Worm (Caenorhabditis elegans) whole organism, L4 larva: ENCODE measurements around the gene F41E7.6.

Source experiments
- F10B5.3 ChIP-seq: sonication (generic microtip); optimal IDR thresholded peaks from 2 replicates; lab custom pipeline; 2016; ENCODE audit warnings: mild to moderate bottlenecking, missing genetic modification characterization, missing compliant biosample characterization
- F37D6.2 ChIP-seq: sonication (generic microtip); optimal IDR thresholded peaks from 2 replicates; lab custom pipeline; 2016; ENCODE audit warnings: mild to moderate bottlenecking, missing genetic modification characterization, missing compliant biosample characterization
- T20F7.1 ChIP-seq: fragments of 200-800 bp; sonication (Bioruptor generic); optimal IDR thresholded peaks from 2 replicates; lab custom pipeline; 2018; ENCODE audit warnings: mild to moderate bottlenecking, missing genetic modification characterization, missing compliant biosample characterization
- T26A8.4 ChIP-seq: fragments of 200-800 bp; sonication (Bioruptor generic); IDR thresholded peaks from 2 replicates; pipeline ENCODE4 v1.3.6; 2022; ENCODE audit warnings: missing genetic modification characterization, missing compliant biosample characterization
- ZK337.2 ChIP-seq: fragments of 200-800 bp; sonication (Bioruptor generic); IDR thresholded peaks from 2 replicates; pipeline ENCODE4 v1.3.6; 2022; ENCODE audit warnings: missing genetic modification reagents, missing genetic modification characterization, missing compliant biosample characterization
- aha-1 ChIP-seq: fragments of 150-350 bp; peaks from one replicate; lab custom pipeline; 2014; ENCODE audit warnings: missing biosample characterization, missing genetic modification characterization
- ceh-32 ChIP-seq: sonication (generic microtip); optimal IDR thresholded peaks from 2 replicates; lab custom pipeline; 2016; ENCODE audit warnings: mild to moderate bottlenecking, missing genetic modification characterization, missing compliant biosample characterization; ENCODE audit not compliant: poor library complexity
- ceh-62 ChIP-seq: sonication (generic microtip); optimal IDR thresholded peaks from 2 replicates; lab custom pipeline; 2017; ENCODE audit warnings: missing biosample characterization, missing genetic modification characterization
- daf-16 ChIP-seq, 3 experiments: sonication (generic microtip); optimal IDR thresholded peaks; 2 replicates each; lab custom pipeline; 2016 to 2017; ENCODE audit warnings: missing genetic modification characterization in 3 of 3, missing genetic modification reagents in 3 of 3, mild to moderate bottlenecking in 2 of 3, missing compliant biosample characterization in 2 of 3, missing biosample characterization in 1 of 3, moderate library complexity in 1 of 3
- dmd-6 ChIP-seq: fragments of 200-800 bp; sonication (Bioruptor generic); IDR thresholded peaks from 2 replicates; pipeline ENCODE4 v1.3.6; 2022; ENCODE audit warnings: missing genetic modification reagents, missing genetic modification characterization, missing compliant biosample characterization
- dve-1 ChIP-seq: sonication (generic microtip); optimal IDR thresholded peaks from 2 replicates; lab custom pipeline; 2017; ENCODE audit warnings: antibody characterized with exemption, mild to moderate bottlenecking, missing genetic modification characterization, missing compliant biosample characterization; ENCODE audit not compliant: insufficient read depth
- egl-27 ChIP-seq: sonication (generic microtip); optimal IDR thresholded peaks from 3 replicates; lab custom pipeline; 2017; ENCODE audit warnings: missing biosample characterization, missing genetic modification reagents, missing genetic modification characterization
- fkh-10 ChIP-seq: fragments of 150-350 bp; optimal IDR thresholded peaks from 2 replicates; lab custom pipeline; 2014; ENCODE audit warnings: missing biosample characterization, missing genetic modification reagents, missing genetic modification characterization
- gei-8 ChIP-seq: fragments of 200-800 bp; sonication (Bioruptor generic); optimal IDR thresholded peaks from 2 replicates; lab custom pipeline; 2018; ENCODE audit warnings: mild to moderate bottlenecking, missing genetic modification characterization, missing compliant biosample characterization
- hlh-11 ChIP-seq: fragments of 200-800 bp; sonication (Bioruptor generic); optimal IDR thresholded peaks from 2 replicates; lab custom pipeline; 2018; ENCODE audit warnings: mild to moderate bottlenecking, missing genetic modification characterization, missing compliant biosample characterization
- lin-1 ChIP-seq: fragments of 200-800 bp; sonication (Bioruptor generic); IDR thresholded peaks from 2 replicates; pipeline ENCODE4 v1.3.6; 2022; ENCODE audit warnings: missing genetic modification reagents, missing genetic modification characterization, missing compliant biosample characterization
- lin-38 ChIP-seq: fragments of 200-800 bp; sonication (Bioruptor generic); IDR thresholded peaks from 2 replicates; pipeline ENCODE4 v1.3.6; 2022; ENCODE audit warnings: missing genetic modification reagents, missing genetic modification characterization, missing compliant biosample characterization
- madf-5 ChIP-seq, 2 experiments: fragments of 200-800 bp; sonication (Bioruptor generic); IDR thresholded peaks; 2 replicates each; pipeline ENCODE4 v1.3.6; 2022; ENCODE audit warnings: missing compliant biosample characterization in 2 of 2, missing genetic modification characterization in 2 of 2
- mdl-1 ChIP-seq, 2 experiments: fragments of 150-350 bp in 1 of 2; sonication (generic microtip) in 1 of 2; optimal IDR thresholded peaks; 2 replicates each; lab custom pipeline; 2014 to 2017; ENCODE audit warnings: missing biosample characterization in 2 of 2, missing genetic modification characterization in 2 of 2
- mep-1 ChIP-seq: fragments of 150-350 bp; sonication (generic microtip); optimal IDR thresholded peaks from 3 replicates; lab custom pipeline; 2014; ENCODE audit warnings: missing biosample characterization, missing genetic modification characterization
- mxl-2 ChIP-seq: fragments of 200-800 bp; sonication (Bioruptor generic); conservative IDR thresholded peaks from 2 replicates; pipeline ENCODE4 v1.3.6; 2022; ENCODE audit warnings: missing genetic modification reagents, missing genetic modification characterization, missing compliant biosample characterization
- mxl-3 ChIP-seq: fragments of 200-800 bp; sonication (Bioruptor generic); optimal IDR thresholded peaks from 2 replicates; lab custom pipeline; 2018; ENCODE audit warnings: mild to moderate bottlenecking, missing genetic modification characterization, missing compliant biosample characterization
- nhr-10 ChIP-seq: fragments of 150-350 bp; optimal IDR thresholded peaks from 2 replicates; lab custom pipeline; 2014; ENCODE audit warnings: missing biosample characterization, missing genetic modification characterization
- nhr-41 ChIP-seq: fragments of 200-800 bp; sonication (Bioruptor generic); IDR thresholded peaks from 2 replicates; pipeline ENCODE4 v1.3.6; 2022; ENCODE audit warnings: missing genetic modification reagents, missing genetic modification characterization, missing compliant biosample characterization
- pha-4 ChIP-seq, 2 experiments: fragments of 150-350 bp in 1 of 2; fragments of 200-800 bp in 1 of 2; sonication (Bioruptor generic) in 1 of 2; IDR thresholded peaks in 1 of 2; optimal IDR thresholded peaks in 1 of 2; 2 replicates each; pipeline versions ENCODE4 v1.3.6 to Lab custom; 2014 to 2022; ENCODE audit warnings: missing genetic modification characterization in 2 of 2, missing genetic modification reagents in 2 of 2, missing biosample characterization in 1 of 2, missing compliant biosample characterization in 1 of 2
- php-3 ChIP-seq: fragments of 200-800 bp; sonication (Bioruptor generic); IDR thresholded peaks from 2 replicates; pipeline ENCODE4 v1.3.6; 2022; ENCODE audit warnings: missing genetic modification reagents, missing genetic modification characterization, missing compliant biosample characterization
- pqm-1 ChIP-seq: sonication (generic microtip); optimal IDR thresholded peaks from 2 replicates; lab custom pipeline; 2017; ENCODE audit warnings: missing biosample characterization, missing genetic modification characterization
- saeg-2 ChIP-seq: fragments of 200-800 bp; sonication (Bioruptor generic); IDR thresholded peaks from 2 replicates; pipeline ENCODE4 v1.3.6; 2022; ENCODE audit warnings: missing genetic modification reagents, missing genetic modification characterization, missing compliant biosample characterization
- set-16 ChIP-seq: fragments of 200-800 bp; sonication (Bioruptor generic); IDR thresholded peaks from 2 replicates; pipeline ENCODE4 v1.3.6; 2022; ENCODE audit warnings: missing genetic modification reagents, missing genetic modification characterization, missing compliant biosample characterization
- snpc-4 ChIP-seq: fragments of 150-350 bp; optimal IDR thresholded peaks from 2 replicates; lab custom pipeline; 2014; ENCODE audit warnings: missing biosample characterization, missing genetic modification characterization
- tra-1 ChIP-seq: fragments of 200-800 bp; sonication (Bioruptor generic); IDR thresholded peaks from 2 replicates; pipeline ENCODE4 v1.3.6; 2022; ENCODE audit warnings: missing genetic modification reagents, missing genetic modification characterization, missing compliant biosample characterization
- unc-39 ChIP-seq: sonication (generic microtip); optimal IDR thresholded peaks from 2 replicates; lab custom pipeline; 2017; ENCODE audit warnings: missing biosample characterization, missing genetic modification characterization
- unc-62 ChIP-seq, 3 experiments: fragments of 150-350 bp in 1 of 3; sonication (generic microtip); optimal IDR thresholded peaks in 2 of 3; peaks in 1 of 3; 1 replicate in 1 of 3; 2 replicates in 2 of 3; lab custom pipeline; 2014 to 2017; ENCODE audit warnings: missing biosample characterization in 3 of 3, missing genetic modification characterization in 3 of 3, missing genetic modification reagents in 3 of 3, missing genotype in 1 of 3
- zfp-3 ChIP-seq: fragments of 200-800 bp; sonication (Bioruptor generic); conservative IDR thresholded peaks from 2 replicates; pipeline ENCODE4 v1.3.6; 2022; ENCODE audit warnings: missing genetic modification reagents, missing genetic modification characterization, missing compliant biosample characterization

The F41E7.6 gene

DNA sequence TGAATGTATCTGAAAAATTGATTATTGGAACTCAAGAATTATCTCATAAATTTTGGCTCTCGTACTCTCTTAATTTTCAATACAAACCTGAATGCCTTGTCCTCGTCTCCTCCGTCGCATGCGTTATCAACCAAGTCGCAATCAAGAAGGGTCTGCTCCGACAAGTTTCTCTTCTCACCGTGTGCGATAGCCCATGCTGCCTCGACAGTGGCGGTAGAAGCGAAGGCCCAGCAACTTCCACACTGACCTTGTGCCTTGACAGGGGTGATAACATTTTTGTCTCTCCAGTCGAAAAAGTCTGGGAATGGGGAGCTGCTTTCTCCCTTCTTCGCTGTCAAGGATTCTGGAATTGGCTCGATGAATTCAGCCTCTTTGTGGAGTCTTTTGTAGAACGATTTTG lies 29.8 kb upstream of the F41E7.6 start:
- no peak for TF ChIP-seq nhr-41
- no peak for TF ChIP-seq daf-16 (GFP tag; optimal IDR thresholded peaks at IDR 0.05; lab: Kevin White, UChicago)
- peak; percentile 34 for TF ChIP-seq daf-16 (tag; optimal IDR thresholded peaks at IDR 0.05; lab: Kevin White, UChicago)
- no peak for TF ChIP-seq F10B5.3 (tag; lab: Kevin White, UChicago)
- TF ChIP-seq dmd-6 (GFP tag; lab: Robert Waterston, UW), result peak; percentile 41; the same call in 1 of the 2 replicates
- TF ChIP-seq saeg-2 (GFP tag; lab: Robert Waterston, UW), result no peak
- no peak for TF ChIP-seq mdl-1 (tag; optimal IDR thresholded peaks at IDR 0.05; lab: Kevin White, UChicago)
- TF ChIP-seq hlh-11 (tag; lab: Kevin White, UChicago), result peak; percentile 46
- TF ChIP-seq ceh-32 (tag; lab: Kevin White, UChicago), result no peak
- peak; percentile 20 for TF ChIP-seq mxl-3 (GFP tag; lab: Kevin White, UChicago)
- TF ChIP-seq nhr-10 (tag; lab: Kevin White, UChicago), result peak; percentile 17
- peak in 1 of 2 experiments; percentile 26 for TF ChIP-seq unc-62 (GFP tag; optimal IDR thresholded peaks at IDR 0.05 in 1 of 2; lab: Kevin White, UChicago)
- TF ChIP-seq unc-62 (tag; optimal IDR thresholded peaks at IDR 0.05; lab: Kevin White, UChicago), result no peak
- no peak for TF ChIP-seq T20F7.1 (GFP tag; lab: Kevin White, UChicago)
- TF ChIP-seq pqm-1, result peak; percentile 72

DNA sequence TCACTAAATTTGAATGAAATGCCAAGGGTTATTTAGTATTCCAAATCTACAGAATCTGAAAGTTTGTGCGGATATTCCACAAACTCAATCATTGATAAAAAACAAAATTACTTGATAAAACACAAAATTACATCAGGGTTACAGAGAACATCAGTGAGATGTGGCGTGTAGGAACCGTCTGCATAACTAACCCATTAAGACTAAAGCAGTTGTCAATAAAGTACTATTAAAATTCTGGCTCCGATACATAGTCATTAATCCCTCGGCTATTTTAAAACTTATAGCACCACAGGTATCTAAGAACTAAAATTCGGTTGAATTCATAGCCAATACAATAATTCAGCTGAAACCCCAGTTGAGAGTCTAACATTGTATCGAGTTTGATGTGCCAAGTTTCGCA lies 28.5 kb upstream of the F41E7.6 start:
- TF ChIP-seq lin-1 (GFP tag; lab: Robert Waterston, UW) (no peak), egl-27 (no peak), ceh-62 (no peak), snpc-4 (tag; lab: Kevin White, UChicago) (no peak), hlh-11 (tag; lab: Kevin White, UChicago) (peak; percentile 20), ZK337.2 (GFP tag; lab: Robert Waterston, UW) (no peak), gei-8 (GFP tag; lab: Kevin White, UChicago) (no peak), madf-5 (GFP tag; IDR thresholded peaks at IDR 0.05; lab: Robert Waterston, UW) (no peak), unc-39 (tag; lab: Kevin White, UChicago) (no peak), dve-1 (tag; lab: Kevin White, UChicago) (peak; percentile 56), T26A8.4 (GFP tag; lab: Robert Waterston, UW) (0 out of 2 replicates have a peak, but pooled peaks have one; percentile 29), unc-62 (GFP tag; optimal IDR thresholded peaks at IDR 0.05 in 1 of 2; lab: Kevin White, UChicago) (no peak), unc-62 (tag; optimal IDR thresholded peaks at IDR 0.05; lab: Kevin White, UChicago) (no peak), set-16 (GFP tag; lab: Robert Waterston, UW) (no peak), mxl-2 (GFP tag; lab: Robert Waterston, UW) (no peak), lin-38 (GFP tag; lab: Robert Waterston, UW) (peak; percentile 40; the same call in 1 of the 2 replicates), T20F7.1 (GFP tag; lab: Kevin White, UChicago) (peak; percentile 55), zfp-3 (peak; percentile 79; the same call in 1 of the 2 replicates), php-3 (GFP tag; lab: Robert Waterston, UW) (peak; percentile 59; the same call in 1 of the 2 replicates), dmd-6 (GFP tag; lab: Robert Waterston, UW) (peak; percentile 24; the same call in 1 of the 2 replicates), saeg-2 (GFP tag; lab: Robert Waterston, UW) (no peak), F37D6.2 (tag; lab: Kevin White, UChicago) (no peak), mdl-1 (tag; optimal IDR thresholded peaks at IDR 0.05; lab: Kevin White, UChicago) (no peak), aha-1 (tag; lab: Kevin White, UChicago) (peak; percentile 79), mep-1 (tag; lab: Kevin White, UChicago) (peak; percentile 63), fkh-10 (GFP tag; lab: Kevin White, UChicago) (no peak), daf-16 (GFP tag; optimal IDR thresholded peaks at IDR 0.05; lab: Kevin White, UChicago) (no peak), daf-16 (tag; optimal IDR thresholded peaks at IDR 0.05; lab: Kevin White, UChicago) (peak; percentile 19), tra-1 (GFP tag; lab: Robert Waterston, UW) (peak; percentile 49; the same call in 1 of the 2 replicates), mxl-3 (GFP tag; lab: Kevin White, UChicago) (no peak), pha-4 (GFP tag; IDR thresholded peaks at IDR 0.05; lab: Robert Waterston, UW) (peak; percentile 31; the same call in 1 of the 2 replicates), pha-4 (tag; optimal IDR thresholded peaks at IDR 0.05; lab: Kevin White, UChicago) (no peak)
